Worm (Caenorhabditis elegans): ENCODE data around the gene tars-1.
A peak's percentile ranks its signal among the peaks of the same experiment; 100 is the strongest.

The tars-1 gene

DNA sequence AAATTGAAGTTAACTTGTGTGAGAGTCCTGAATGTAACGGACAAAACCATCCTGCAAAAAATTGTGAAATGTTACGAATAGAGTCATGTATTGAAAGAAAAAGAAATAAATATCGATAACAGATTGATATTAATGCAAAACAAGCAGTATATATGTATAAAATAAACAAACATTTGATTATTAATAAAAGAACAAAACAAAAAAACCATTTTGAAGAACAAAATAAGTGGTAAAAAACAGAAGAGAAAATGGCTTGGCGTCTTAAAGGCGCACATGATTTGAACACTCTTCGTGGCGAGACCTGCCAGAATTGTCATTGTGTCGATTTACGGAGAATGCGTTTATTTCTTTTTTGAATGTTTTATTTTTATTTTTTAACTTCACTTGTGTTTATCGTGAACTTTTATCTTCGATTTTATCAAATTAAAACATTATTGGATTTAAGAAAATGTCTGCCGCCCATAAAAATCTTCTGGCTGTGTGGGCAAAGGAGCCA, 42.7 kb downstream of the tars-1 start, which contains the start of the genes rad-23 and rpn-12:
Gene rad-23 (minus strand): TSS at position 51 of the 496 bp plus-strand sequence.
Gene rpn-12 (plus strand): TSS at position 446 of the 496 bp plus-strand sequence.
- TF ChIP-seq ets-5 (GFP tag; IDR thresholded peaks at IDR 0.05) (no peak), mab-9 (GFP tag; IDR thresholded peaks at IDR 0.05) (no peak), nhr-47 (tag; optimal IDR thresholded peaks at IDR 0.05) (peak; percentile 48), efl-3 (GFP tag; optimal IDR thresholded peaks at IDR 0.05) (no peak), unc-130 (tag; optimal IDR thresholded peaks at IDR 0.05) (peak; percentile 60), F16B12.6 (tag; optimal IDR thresholded peaks at IDR 0.05) (peak; percentile 30), aha-1 (tag; optimal IDR thresholded peaks at IDR 0.05) (no peak), pqm-1 (tag; optimal IDR thresholded peaks at IDR 0.05) (no peak), snpc-4 (tag; optimal IDR thresholded peaks at IDR 0.05) (no peak), swsn-7 (tag; optimal IDR thresholded peaks at IDR 0.05) (peak; percentile 39), Y116A8C.19 (tag; optimal IDR thresholded peaks at IDR 0.05; ENCODE audit: borderline replicate concordance) (no peak), pax-3 (tag; optimal IDR thresholded peaks at IDR 0.05) (no peak), fkh-8 (tag; optimal IDR thresholded peaks at IDR 0.05) (peak; percentile 11), nhr-71 (tag; optimal IDR thresholded peaks at IDR 0.05) (peak; percentile 66), egl-27 (tag; optimal IDR thresholded peaks at IDR 0.05) (no peak), ceh-90 (tag; optimal IDR thresholded peaks at IDR 0.05) (no peak), C34B4.2 (tag; optimal IDR thresholded peaks at IDR 0.05) (no peak), ceh-8 (GFP tag; optimal IDR thresholded peaks at IDR 0.05) (no peak), hlh-4 (tag; optimal IDR thresholded peaks at IDR 0.05) (no peak), nhr-20 (tag; optimal IDR thresholded peaks at IDR 0.05) (peak; percentile 36), xbp-1 (tag; optimal IDR thresholded peaks at IDR 0.05) (peak; percentile 51), unc-98 (GFP tag; IDR thresholded peaks at IDR 0.05) (no peak), mef-2 (tag; optimal IDR thresholded peaks at IDR 0.05) (no peak), vab-15 (tag; optimal IDR thresholded peaks at IDR 0.05) (no peak), ztf-4 (tag; optimal IDR thresholded peaks at IDR 0.05) (no peak), nhr-77 (tag; optimal IDR thresholded peaks at IDR 0.05) (peak; percentile 59), tlp-1 (tag; optimal IDR thresholded peaks at IDR 0.05) (no peak), lin-15B (tag; optimal IDR thresholded peaks at IDR 0.05) (peak; percentile 60), skn-1 (tag; optimal IDR thresholded peaks at IDR 0.05) (peak; percentile 100), lsy-2 (tag; optimal IDR thresholded peaks at IDR 0.05) (peak; percentile 76 to 91), ztf-11 (tag; optimal IDR thresholded peaks at IDR 0.05) (no peak), nhr-76 (tag; optimal IDR thresholded peaks at IDR 0.05) (no peak), rnt-1 (tag; optimal IDR thresholded peaks at IDR 0.05) (peak; percentile 50), ceh-63 (GFP tag; optimal IDR thresholded peaks at IDR 0.05) (no peak), alr-1 (tag; optimal IDR thresholded peaks at IDR 0.05; ENCODE audit: borderline replicate concordance) (no peak), jun-1 (tag; optimal IDR thresholded peaks at IDR 0.05) (no peak), mdl-1 (tag; optimal IDR thresholded peaks at IDR 0.05) (peak in 1 of 2 experiments; percentile 22), isw-1 (GFP tag; IDR thresholded peaks at IDR 0.05) (peak; percentile 37; the same call in 1 of the 2 replicates), nhr-85 (tag) (peak; percentile 73), mep-1 (tag; optimal IDR thresholded peaks at IDR 0.05) (peak; percentile 87), C16A3.4 (tag; optimal IDR thresholded peaks at IDR 0.05) (peak; percentile 70), efl-1 (optimal IDR thresholded peaks at IDR 0.05) (peak; percentile 72 to 75), efl-1 (GFP tag; optimal IDR thresholded peaks at IDR 0.05 in 1 of 2) (peak; percentile 65 to 93), ceh-82 (tag; optimal IDR thresholded peaks at IDR 0.05) (peak in 2 of 3 experiments; percentile 31 to 53), dpl-1 (GFP tag; optimal IDR thresholded peaks at IDR 0.05) (peak; percentile 59 to 75 (median 65)), unc-62 (GFP tag; optimal IDR thresholded peaks at IDR 0.05) (no peak), ces-1 (GFP tag; optimal IDR thresholded peaks at IDR 0.05) (no peak), blmp-1 (tag; optimal IDR thresholded peaks at IDR 0.05) (peak; percentile 75), fkh-4 (tag; optimal IDR thresholded peaks at IDR 0.05; ENCODE audit: borderline replicate concordance) (no peak), snu-23 (GFP tag; optimal IDR thresholded peaks at IDR 0.05) (peak; percentile 69), zag-1 (tag; optimal IDR thresholded peaks at IDR 0.05) (no peak), lin-35 (GFP tag; optimal IDR thresholded peaks at IDR 0.05) (peak; percentile 77 to 85), ceh-88 (GFP tag; IDR thresholded peaks at IDR 0.05) (no peak), nhr-11 (tag; optimal IDR thresholded peaks at IDR 0.05) (no peak)
